Worm (Caenorhabditis elegans): ENCODE data around the gene ZC504.1.

ce11 chrX:10444705-10445104 is 37.8 kb downstream of the ZC504.1 start, which contains the start of gene C39B10.4:
- TF ChIP-seq T20F7.1 (GFP tag; optimal IDR thresholded peaks at IDR 0.05) (no peak), skn-1 (tag; optimal IDR thresholded peaks at IDR 0.05) (no peak), nhr-237 (tag; optimal IDR thresholded peaks at IDR 0.05) (no peak), R02D3.7 (tag; optimal IDR thresholded peaks at IDR 0.05) (no peak), lin-1 (GFP tag; IDR thresholded peaks at IDR 0.05) (no peak), nhr-11 (tag; optimal IDR thresholded peaks at IDR 0.05) (no peak), zip-11 (GFP tag; IDR thresholded peaks at IDR 0.05) (no peak), madf-5 (GFP tag; IDR thresholded peaks at IDR 0.05) (no peak), ceh-44 (GFP tag; IDR thresholded peaks at IDR 0.05) (no peak), snpc-4 (tag; optimal IDR thresholded peaks at IDR 0.05) (no peak), jun-1 (tag; optimal IDR thresholded peaks at IDR 0.05) (no peak)
